Worm (Caenorhabditis elegans) whole organism, L2 larva: ENCODE results near the gene let-23.
A peak's percentile ranks its signal among the peaks of the same experiment; 100 is the strongest.

Source experiments
- C34F6.9 ChIP-seq: fragments of 150-350 bp; optimal IDR thresholded peaks from 2 replicates; lab custom pipeline; 2014; ENCODE audit warnings: missing biosample characterization, missing genetic modification characterization
- Y55F3AM.14 ChIP-seq: fragments of 200-800 bp; sonication (Bioruptor generic); optimal IDR thresholded peaks from 2 replicates; lab custom pipeline; 2018; ENCODE audit warnings: mild to moderate bottlenecking, missing genetic modification characterization, missing compliant biosample characterization
- ZK546.5 ChIP-seq: sonication (generic microtip); optimal IDR thresholded peaks from 2 replicates; lab custom pipeline; 2017; ENCODE audit warnings: missing biosample characterization, missing genetic modification characterization
- alr-1 ChIP-seq: fragments of 150-350 bp; optimal IDR thresholded peaks from 2 replicates; lab custom pipeline; 2014; ENCODE audit warnings: missing biosample characterization, missing genetic modification characterization
- aly-2 ChIP-seq: fragments of 150-350 bp; optimal IDR thresholded peaks from 2 replicates; lab custom pipeline; 2014; ENCODE audit warnings: missing biosample characterization, missing genetic modification characterization
- ama-1 ChIP-seq: fragments of 150-350 bp; optimal IDR thresholded peaks from 2 replicates; lab custom pipeline; 2018; ENCODE audit warnings: inconsistent platforms
- blmp-1 ChIP-seq: sonication (generic microtip); optimal IDR thresholded peaks from 2 replicates; lab custom pipeline; 2017; ENCODE audit warnings: missing genetic modification characterization, mild to moderate bottlenecking, missing compliant biosample characterization, antibody characterized with exemption, moderate library complexity; ENCODE audit not compliant: insufficient read depth
- ceh-16 ChIP-seq: fragments of 150-350 bp; optimal IDR thresholded peaks from 2 replicates; lab custom pipeline; 2014; ENCODE audit warnings: missing biosample characterization, missing genetic modification characterization
- ceh-82 ChIP-seq: fragments of 150-350 bp; optimal IDR thresholded peaks from 2 replicates; lab custom pipeline; 2014; ENCODE audit warnings: missing biosample characterization, missing genetic modification characterization
- crh-2 ChIP-seq: sonication (generic microtip); optimal IDR thresholded peaks from 2 replicates; lab custom pipeline; 2017; ENCODE audit warnings: missing biosample characterization, missing genetic modification characterization
- egl-27 ChIP-seq: sonication (generic microtip); optimal IDR thresholded peaks from 3 replicates; lab custom pipeline; 2017; ENCODE audit warnings: missing biosample characterization, missing genetic modification reagents, missing genetic modification characterization
- elt-1 ChIP-seq: fragments of 150-350 bp; optimal IDR thresholded peaks from 2 replicates; lab custom pipeline; 2014; ENCODE audit warnings: missing biosample characterization, missing genetic modification characterization
- elt-3 ChIP-seq: sonication (generic microtip); optimal IDR thresholded peaks from 2 replicates; lab custom pipeline; 2017; ENCODE audit warnings: missing biosample characterization, missing genetic modification characterization
- fos-1 ChIP-seq: fragments of 150-350 bp; optimal IDR thresholded peaks from 2 replicates; lab custom pipeline; 2014; ENCODE audit warnings: missing biosample characterization, missing genetic modification characterization
- lin-11 ChIP-seq: fragments of 150-350 bp; sonication (generic microtip); optimal IDR thresholded peaks from 2 replicates; lab custom pipeline; 2014; ENCODE audit warnings: missing biosample characterization, missing genetic modification characterization, inconsistent platforms, mixed read lengths
- lin-13 ChIP-seq: fragments of 150-350 bp; optimal IDR thresholded peaks from 2 replicates; lab custom pipeline; 2014; ENCODE audit warnings: missing biosample characterization, missing genetic modification reagents, missing genetic modification characterization
- lin-39 ChIP-seq: fragments of 150-350 bp; optimal IDR thresholded peaks from 2 replicates; lab custom pipeline; 2014; ENCODE audit warnings: missing biosample characterization, missing genetic modification reagents, missing genetic modification characterization
- mab-5 ChIP-seq: fragments of 150-350 bp; optimal IDR thresholded peaks from 2 replicates; lab custom pipeline; 2014; ENCODE audit warnings: missing biosample characterization, missing genetic modification characterization
- mdl-1 ChIP-seq, 2 experiments: fragments of 150-350 bp in 1 of 2; sonication (generic microtip) in 1 of 2; optimal IDR thresholded peaks; 2 replicates each; lab custom pipeline; 2017; ENCODE audit warnings: missing biosample characterization in 2 of 2, missing genetic modification characterization in 2 of 2
- nhr-10 ChIP-seq: sonication (generic microtip); optimal IDR thresholded peaks from 2 replicates; lab custom pipeline; 2017; ENCODE audit warnings: missing biosample characterization, missing genetic modification characterization
- nhr-11 ChIP-seq: fragments of 150-350 bp; optimal IDR thresholded peaks from 2 replicates; lab custom pipeline; 2014; ENCODE audit warnings: missing biosample characterization, missing genetic modification characterization
- nhr-12 ChIP-seq: fragments of 150-350 bp; optimal IDR thresholded peaks from 2 replicates; lab custom pipeline; 2014; ENCODE audit warnings: missing biosample characterization, missing genetic modification characterization
- nhr-129 ChIP-seq: fragments of 150-350 bp; optimal IDR thresholded peaks from 2 replicates; lab custom pipeline; 2014; ENCODE audit warnings: missing biosample characterization, missing genetic modification characterization
- nhr-21 ChIP-seq: fragments of 150-350 bp; optimal IDR thresholded peaks from 2 replicates; lab custom pipeline; 2014; ENCODE audit warnings: missing biosample characterization, missing genetic modification characterization
- nhr-23 ChIP-seq: fragments of 150-350 bp; optimal IDR thresholded peaks from 2 replicates; lab custom pipeline; 2014; ENCODE audit warnings: missing biosample characterization, missing genetic modification reagents, missing genetic modification characterization
- nhr-237 ChIP-seq: fragments of 150-350 bp; optimal IDR thresholded peaks from 2 replicates; lab custom pipeline; 2014; ENCODE audit warnings: missing biosample characterization, missing genetic modification characterization
- nhr-25 ChIP-seq: fragments of 150-350 bp; sonication (generic microtip); optimal IDR thresholded peaks from 3 replicates; lab custom pipeline; 2014; ENCODE audit warnings: missing biosample characterization, missing genetic modification characterization
- nhr-6 ChIP-seq: fragments of 150-350 bp; optimal IDR thresholded peaks from 2 replicates; lab custom pipeline; 2014; ENCODE audit warnings: missing biosample characterization, missing genetic modification characterization
- nhr-77 ChIP-seq: fragments of 150-350 bp; optimal IDR thresholded peaks from 2 replicates; lab custom pipeline; 2014; ENCODE audit warnings: missing biosample characterization, missing genetic modification characterization
- peb-1 ChIP-seq: fragments of 150-350 bp; optimal IDR thresholded peaks from 2 replicates; lab custom pipeline; 2014; ENCODE audit warnings: missing biosample characterization, missing genetic modification characterization
- skn-1 ChIP-seq: sonication (generic microtip); optimal IDR thresholded peaks from 2 replicates; lab custom pipeline; 2017; ENCODE audit warnings: missing biosample characterization, missing genetic modification characterization
- sma-3 ChIP-seq: sonication (generic microtip); optimal IDR thresholded peaks from 2 replicates; lab custom pipeline; 2016; ENCODE audit warnings: missing genetic modification reagents, missing genetic modification characterization, missing compliant biosample characterization
- sma-9 ChIP-seq, 2 experiments: fragments of 150-350 bp in 1 of 2; sonication (generic microtip) in 1 of 2; optimal IDR thresholded peaks; 2 replicates each; lab custom pipeline; 2014 to 2016; ENCODE audit warnings: missing genetic modification characterization in 2 of 2, mild to moderate bottlenecking in 1 of 2, missing biosample characterization in 1 of 2, missing compliant biosample characterization in 1 of 2, missing genetic modification reagents in 1 of 2, moderate library complexity in 1 of 2
- snpc-4 ChIP-seq: fragments of 150-350 bp; optimal IDR thresholded peaks from 2 replicates; lab custom pipeline; 2014; ENCODE audit warnings: missing biosample characterization, missing genetic modification characterization
- unc-39 ChIP-seq: fragments of 150-350 bp; optimal IDR thresholded peaks from 2 replicates; lab custom pipeline; 2014; ENCODE audit warnings: missing biosample characterization, missing genetic modification characterization
- unc-62 ChIP-seq: fragments of 150-350 bp; optimal IDR thresholded peaks from 2 replicates; lab custom pipeline; 2014; ENCODE audit warnings: missing biosample characterization, missing genetic modification reagents, missing genetic modification characterization
- zag-1 ChIP-seq: fragments of 150-350 bp; optimal IDR thresholded peaks from 2 replicates; lab custom pipeline; 2014; ENCODE audit warnings: missing biosample characterization, missing genetic modification characterization
- ztf-1 ChIP-seq: fragments of 200-800 bp; sonication (Bioruptor generic); conservative IDR thresholded peaks from 2 replicates; pipeline ENCODE4 v1.3.6; 2022; ENCODE audit warnings: missing genetic modification characterization, missing compliant biosample characterization
- ztf-11 ChIP-seq: sonication (generic microtip); optimal IDR thresholded peaks from 2 replicates; lab custom pipeline; 2017; ENCODE audit warnings: missing biosample characterization, missing genetic modification characterization
- ztf-4 ChIP-seq: fragments of 150-350 bp; optimal IDR thresholded peaks from 2 replicates; lab custom pipeline; 2014; ENCODE audit warnings: missing biosample characterization, missing genetic modification characterization

Gene let-23

DNA sequence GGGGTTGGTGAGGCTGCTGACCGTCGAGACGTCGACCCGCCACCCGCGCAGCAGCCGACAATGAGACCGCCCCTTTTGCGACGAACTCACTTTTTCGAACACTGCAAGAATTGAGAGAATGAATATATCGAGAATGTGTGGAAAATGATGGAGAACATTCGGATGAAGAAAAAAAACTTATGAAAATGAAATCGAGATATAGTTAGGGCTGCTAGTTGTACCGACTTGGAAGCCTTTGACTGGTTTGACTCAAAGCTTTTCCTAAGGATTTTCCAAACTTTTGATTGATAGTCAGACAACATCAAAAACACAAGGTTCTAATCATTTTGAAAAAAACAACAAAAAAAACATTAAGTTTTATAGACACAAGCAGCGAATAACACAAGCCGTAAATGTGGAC, 8.9 kb upstream of the let-23 start, which contains the start of gene sym-2:
TSS of gene sym-2 (minus strand) at position 101 of the 400 bp plus-strand sequence.
- TF ChIP-seq unc-39 (tag; lab: Kevin White, UChicago): no peak
- TF ChIP-seq nhr-237 (tag; lab: Kevin White, UChicago): no peak
- TF ChIP-seq C34F6.9 (tag; lab: Kevin White, UChicago): no peak
- TF ChIP-seq crh-2 (tag; lab: Kevin White, UChicago): no peak
- no peak for TF ChIP-seq nhr-77 (tag; lab: Kevin White, UChicago)
- no peak for TF ChIP-seq ZK546.5 (tag; lab: Kevin White, UChicago)
- TF ChIP-seq elt-3: no peak
- no peak for TF ChIP-seq ztf-4 (tag; lab: Kevin White, UChicago)
- TF ChIP-seq zag-1: no peak
- TF ChIP-seq nhr-21: no peak
- no peak for TF ChIP-seq lin-11
- TF ChIP-seq snpc-4: no peak
- TF ChIP-seq nhr-129 (tag; lab: Kevin White, UChicago): no peak
- TF ChIP-seq alr-1: no peak
- TF ChIP-seq ztf-11 (tag; lab: Kevin White, UChicago): no peak
- TF ChIP-seq aly-2 (tag; lab: Kevin White, UChicago): no peak
- TF ChIP-seq mab-5 (tag; lab: Kevin White, UChicago): no peak

DNA sequence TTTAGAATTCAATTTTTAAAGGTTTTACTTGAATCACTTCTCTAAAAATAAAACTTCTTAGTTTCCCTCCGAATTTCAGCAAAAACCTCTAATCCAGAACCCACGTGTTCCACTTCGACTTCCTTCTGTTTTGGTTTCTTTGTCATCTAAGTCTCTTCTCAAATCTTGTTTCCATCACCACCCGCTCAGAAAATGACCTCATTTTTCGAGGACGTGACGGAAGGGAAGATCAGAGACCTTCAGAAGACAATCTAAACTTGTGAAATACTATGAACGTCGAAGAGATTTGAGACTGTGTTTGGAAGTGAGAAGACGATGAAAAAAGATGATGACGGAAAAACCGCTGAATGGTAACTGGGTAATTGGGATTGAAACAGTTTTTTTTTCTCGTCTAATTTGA, 7.7 kb upstream of the let-23 start:
- peak; percentile 5 for TF ChIP-seq sma-9 (GFP tag; optimal IDR thresholded peaks at IDR 0.05; lab: Kevin White, UChicago)
- no peak for TF ChIP-seq sma-9 (tag; optimal IDR thresholded peaks at IDR 0.05; lab: Kevin White, UChicago)
- TF ChIP-seq lin-13 (GFP tag; lab: Kevin White, UChicago): no peak
- peak; percentile 15 for TF ChIP-seq egl-27 (tag; lab: Kevin White, UChicago)
- TF ChIP-seq ceh-82 (tag; lab: Kevin White, UChicago): no peak
- no peak for TF ChIP-seq unc-62 (GFP tag; lab: Kevin White, UChicago)
- TF ChIP-seq nhr-10 (tag; lab: Kevin White, UChicago): no peak
- TF ChIP-seq Y55F3AM.14: no peak
- peak; percentile 68 for TF ChIP-seq nhr-25 (tag; lab: Kevin White, UChicago)
- no peak for TF ChIP-seq lin-39 (tag; lab: Kevin White, UChicago)

DNA sequence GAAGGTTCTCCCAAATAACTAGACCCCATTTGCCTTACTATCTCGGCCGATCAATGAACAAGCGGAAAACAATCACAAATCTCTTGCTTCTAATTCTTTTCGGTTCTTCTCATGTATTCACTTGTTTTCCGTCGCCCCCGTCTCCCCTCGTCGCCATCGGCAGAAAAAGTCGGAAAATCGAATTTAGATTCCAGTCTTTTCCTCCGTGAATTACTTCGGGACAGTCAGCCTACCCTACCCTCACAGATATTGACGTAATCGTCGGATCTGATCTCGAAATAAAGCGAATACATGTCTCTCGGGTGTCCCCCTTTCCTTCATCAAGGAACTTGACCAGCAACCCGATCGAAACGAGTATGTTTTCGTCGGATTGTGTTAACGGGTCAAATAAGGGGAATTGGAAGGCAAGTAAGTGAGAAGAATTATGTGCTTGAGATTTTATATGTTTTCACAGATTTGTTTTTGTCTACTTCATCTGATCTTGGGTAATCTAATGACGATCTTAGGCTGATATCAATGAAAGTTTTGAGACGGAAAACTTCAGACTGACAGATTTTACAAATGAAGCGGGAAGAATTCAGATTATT, 6.7 kb upstream of the let-23 start:
- TF ChIP-seq elt-1 (tag; lab: Kevin White, UChicago): no peak
- TF ChIP-seq ceh-16 (tag; lab: Kevin White, UChicago): peak; percentile 30
- no peak for TF ChIP-seq nhr-237 (tag; lab: Kevin White, UChicago)

DNA sequence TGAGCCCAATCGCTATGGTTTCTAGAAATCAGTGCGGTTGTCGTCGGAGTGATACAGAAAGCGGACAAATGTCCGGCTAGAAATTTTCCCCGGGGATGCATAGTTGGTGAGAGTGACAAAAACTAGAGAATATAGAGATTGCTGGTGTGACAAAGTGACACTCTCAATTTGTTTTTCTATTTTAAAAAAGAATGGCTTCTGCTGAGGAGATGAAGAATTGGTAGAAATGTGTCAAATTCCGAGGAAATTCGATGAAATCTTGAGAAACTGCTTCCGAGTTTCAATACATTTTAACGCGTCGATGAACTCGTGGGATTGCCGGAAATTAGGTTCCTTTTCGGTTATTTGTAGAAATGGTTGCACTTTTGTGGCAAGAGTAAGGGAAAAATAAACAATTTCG, 3.1 kb upstream of the let-23 start, which contains the start of gene twk-4:
TSS of gene twk-4 (minus strand) at position 101 of the 400 bp plus-strand sequence.
- no peak for TF ChIP-seq egl-27 (tag; lab: Kevin White, UChicago)
- TF ChIP-seq mdl-1 (tag; optimal IDR thresholded peaks at IDR 0.05; lab: Kevin White, UChicago): no peak
- no peak for TF ChIP-seq ceh-82 (tag; lab: Kevin White, UChicago)
- TF ChIP-seq blmp-1 (tag; lab: Kevin White, UChicago): no peak
- no peak for TF ChIP-seq sma-3 (GFP tag; lab: Kevin White, UChicago)
- TF ChIP-seq nhr-12 (tag; lab: Kevin White, UChicago): no peak
- TF ChIP-seq ZK546.5 (tag; lab: Kevin White, UChicago): no peak
- TF ChIP-seq aly-2 (tag; lab: Kevin White, UChicago): no peak
- no peak for TF ChIP-seq peb-1 (tag; lab: Kevin White, UChicago)
- TF ChIP-seq ama-1: no peak
- TF ChIP-seq mab-5 (tag; lab: Kevin White, UChicago): no peak
- TF ChIP-seq Y55F3AM.14: no peak
- TF ChIP-seq, all 48 proteins: peak for 0

DNA sequence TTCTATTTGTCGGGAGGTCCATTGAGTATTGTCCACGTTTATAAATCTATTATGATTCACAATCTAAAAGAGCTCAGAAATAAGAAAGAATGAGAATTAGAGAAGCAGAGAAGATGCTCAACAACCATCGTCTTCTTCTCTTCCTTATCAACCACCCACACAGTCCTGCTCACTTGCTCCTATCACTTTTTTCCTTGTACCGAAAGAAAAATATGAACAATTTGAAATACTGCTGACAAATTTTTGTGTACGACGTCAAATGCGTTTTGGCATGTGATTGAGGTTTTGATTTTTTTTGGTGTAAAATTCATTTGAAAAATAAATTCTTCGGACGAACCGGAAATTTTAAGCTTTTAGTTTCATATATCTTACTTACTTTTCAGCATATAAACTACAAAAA, 987 bp upstream of the let-23 start:
- TF ChIP-seq elt-3 (no peak), nhr-6 (tag; lab: Kevin White, UChicago) (no peak), Y55F3AM.14 (no peak), nhr-237 (tag; lab: Kevin White, UChicago) (no peak), sma-3 (GFP tag; lab: Kevin White, UChicago) (no peak), C34F6.9 (tag; lab: Kevin White, UChicago) (no peak), ceh-16 (tag; lab: Kevin White, UChicago) (no peak), sma-9 (GFP tag; optimal IDR thresholded peaks at IDR 0.05; lab: Kevin White, UChicago) (peak; percentile 27), sma-9 (tag; optimal IDR thresholded peaks at IDR 0.05; lab: Kevin White, UChicago) (no peak), nhr-10 (tag; lab: Kevin White, UChicago) (no peak), skn-1 (tag; lab: Kevin White, UChicago) (peak; percentile 8), lin-11 (no peak), nhr-129 (tag; lab: Kevin White, UChicago) (no peak), ztf-11 (tag; lab: Kevin White, UChicago) (no peak), crh-2 (tag; lab: Kevin White, UChicago) (no peak), nhr-21 (no peak), ztf-1 (no peak), nhr-11 (no peak), nhr-77 (tag; lab: Kevin White, UChicago) (no peak), nhr-23 (tag; lab: Kevin White, UChicago) (no peak), mdl-1 (tag; optimal IDR thresholded peaks at IDR 0.05; lab: Kevin White, UChicago) (no peak), peb-1 (tag; lab: Kevin White, UChicago) (no peak), fos-1 (tag; lab: Kevin White, UChicago) (peak; percentile 79), lin-39 (tag; lab: Kevin White, UChicago) (no peak), aly-2 (tag; lab: Kevin White, UChicago) (no peak)
- TF ChIP-seq, all 48 proteins: peak for 3
